Fruit fly (Drosophila melanogaster) whole organism, wandering third instar larva: Measurements from ENCODE around the gene Nup58.

Source experiments
- CG32264 ChIP-seq: fragments of 200-800 bp; sonication (Bioruptor generic); optimal IDR thresholded peaks from 2 replicates; lab custom pipeline; 2016; ENCODE audit warnings: missing biosample characterization, missing genetic modification characterization
- Dfd ChIP-seq: fragments of >200 bp; optimal IDR thresholded peaks from 2 replicates; lab custom pipeline; 2017; ENCODE audit warnings: missing biosample characterization, missing genetic modification characterization
- Dif ChIP-seq: fragments of 200-275, 200-300 bp; sonication (Bioruptor generic); optimal IDR thresholded peaks from 2 replicates; lab custom pipeline; 2018; ENCODE audit warnings: missing biosample characterization, missing genetic modification characterization; ENCODE audit not compliant: partially characterized antibody
- Hr78 ChIP-seq: fragments of >200 bp; optimal IDR thresholded peaks from 2 replicates; lab custom pipeline; 2017; ENCODE audit warnings: missing biosample characterization, missing genetic modification characterization
- Mio ChIP-seq: sonication (Bioruptor generic); optimal IDR thresholded peaks from 2 replicates; lab custom pipeline; 2016; ENCODE audit warnings: missing biosample characterization, missing genetic modification characterization
- dmrt93B ChIP-seq: fragments of 200-800 bp; sonication (Bioruptor generic); optimal IDR thresholded peaks from 2 replicates; lab custom pipeline; 2018; ENCODE audit warnings: missing biosample characterization, mild to moderate bottlenecking, missing genetic modification characterization
- ey ChIP-seq: fragments of 200-800 bp; sonication (Bioruptor generic); optimal IDR thresholded peaks from 2 replicates; lab custom pipeline; 2016; ENCODE audit warnings: missing biosample characterization, missing genetic modification characterization
- foxo ChIP-seq, 2 experiments: fragments of 200-800 bp; sonication (Bioruptor generic); optimal IDR thresholded peaks; 2 replicates in 1 of 2; 3 replicates in 1 of 2; lab custom pipeline; 2016 to 2017; ENCODE audit warnings: missing biosample characterization in 2 of 2, missing genetic modification characterization in 2 of 2
- h ChIP-seq: fragments of 200-800 bp; sonication (Bioruptor generic); optimal IDR thresholded peaks from 3 replicates; lab custom pipeline; 2016; ENCODE audit warnings: missing biosample characterization, mild to moderate bottlenecking, missing genetic modification characterization
- pan ChIP-seq: fragments of >200 bp; optimal IDR thresholded peaks from 2 replicates; lab custom pipeline; 2017
- psq ChIP-seq: fragments of 200-800 bp; sonication (Bioruptor generic); optimal IDR thresholded peaks from 3 replicates; lab custom pipeline; 2017; ENCODE audit warnings: missing biosample characterization, mild to moderate bottlenecking, missing genetic modification characterization, moderate library complexity
- rgr ChIP-seq: fragments of 200-800 bp; sonication (Bioruptor generic); optimal IDR thresholded peaks from 3 replicates; lab custom pipeline; 2016; ENCODE audit warnings: missing biosample characterization, mild to moderate bottlenecking, missing genetic modification characterization
- sage ChIP-seq: fragments of 200-800 bp; sonication (Bioruptor generic); optimal IDR thresholded peaks from 2 replicates; lab custom pipeline; 2016; ENCODE audit warnings: missing biosample characterization, mild to moderate bottlenecking, missing genetic modification characterization
- tai ChIP-seq: sonication (Bioruptor generic); optimal IDR thresholded peaks from 2 replicates; lab custom pipeline; 2016; ENCODE audit warnings: missing biosample characterization, missing genetic modification characterization

DNA sequence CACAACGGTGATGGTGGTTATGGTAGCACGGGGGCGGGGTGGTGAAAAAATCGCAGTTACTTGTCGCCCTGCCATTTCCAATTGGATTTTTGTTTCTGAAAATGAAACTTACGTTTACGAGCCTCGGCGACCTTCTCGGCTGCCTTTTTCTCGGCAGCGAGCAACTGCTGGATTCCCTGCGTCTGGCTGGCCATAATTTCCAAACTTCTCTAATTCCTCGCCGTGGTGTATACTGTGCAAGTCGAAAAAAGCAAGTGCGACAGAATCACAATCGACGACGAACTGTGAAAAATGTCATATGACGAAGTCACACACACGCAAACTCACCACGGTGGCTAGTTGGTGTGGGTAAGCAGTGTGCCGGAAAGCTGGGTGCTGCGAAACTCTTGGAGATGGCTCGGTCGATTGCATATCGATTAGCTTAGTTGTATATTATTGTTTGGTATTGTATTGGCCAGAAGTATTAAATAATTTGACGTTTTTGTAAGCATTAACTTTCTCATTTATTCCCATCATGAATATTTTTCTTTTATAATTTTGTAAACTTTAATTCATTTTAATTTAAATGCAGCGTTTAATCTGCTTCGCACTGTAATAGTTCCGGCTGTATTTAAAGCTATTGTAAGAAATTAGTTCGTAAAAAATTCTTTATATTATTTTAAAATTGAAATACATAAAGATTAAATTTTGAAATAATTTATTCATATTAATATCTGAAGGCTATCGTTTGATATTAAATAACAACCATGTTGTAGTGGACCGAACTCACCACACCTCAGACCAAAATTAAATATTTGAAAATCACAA is 529 bp upstream of the Nup58 start, which contains the start of gene Vha13:
- TF ChIP-seq h (GFP tag; lab: Kevin White, UChicago) (peak; percentile 54), ey (GFP tag; lab: Kevin White, UChicago) (no peak), CG32264 (GFP tag; lab: Kevin White, UChicago) (no peak), psq (GFP tag; lab: Kevin White, UChicago) (no peak), Dif (GFP tag; lab: Kevin White, UChicago) (peak; percentile 83), Mio (GFP tag; lab: Kevin White, UChicago) (no peak), Hr78 (no peak), foxo (GFP tag; optimal IDR thresholded peaks at IDR 0.05; lab: Kevin White, UChicago) (peak in 1 of 2 experiments; percentile 42), tai (GFP tag; lab: Kevin White, UChicago) (no peak), pan (no peak), sage (GFP tag; lab: Kevin White, UChicago) (no peak), rgr (GFP tag; lab: Kevin White, UChicago) (peak; percentile 59), Dfd (no peak), dmrt93B (GFP tag; lab: Kevin White, UChicago) (peak; percentile 3)
